Fruit fly (Drosophila melanogaster) whole organism, adult: ENCODE measurements around the gene CG43446.

Experiments
- CG11617 ChIP-seq: fragments of 200-800 bp; sonication (Bioruptor generic); optimal IDR thresholded peaks from 2 replicates; lab custom pipeline; 2017; ENCODE audit warnings: mild to moderate bottlenecking, missing biosample characterization, missing genetic modification reagents, missing genetic modification characterization
- CG12768 ChIP-seq: fragments of 200-800 bp; sonication (Bioruptor generic); optimal IDR thresholded peaks from 2 replicates; lab custom pipeline; 2017; ENCODE audit warnings: missing biosample characterization, missing genetic modification characterization, mild to moderate bottlenecking, moderate library complexity, missing genetic modification reagents
- CG14711 ChIP-seq: fragments of 200-800 bp; sonication (Bioruptor generic); optimal IDR thresholded peaks from 2 replicates; lab custom pipeline; 2018; ENCODE audit warnings: missing biosample characterization, mild to moderate bottlenecking, missing genetic modification characterization, moderate library complexity
- CG1620 ChIP-seq: fragments of 200-800 bp; sonication (Bioruptor generic); optimal IDR thresholded peaks from 2 replicates; lab custom pipeline; 2016; ENCODE audit warnings: missing biosample characterization, missing genetic modification characterization
- CG33017 ChIP-seq: fragments of 200-800 bp; sonication (Bioruptor generic); optimal IDR thresholded peaks from 2 replicates; lab custom pipeline; 2018; ENCODE audit warnings: missing biosample characterization, mild to moderate bottlenecking, missing genetic modification characterization, moderate library complexity
- CG5204 ChIP-seq: fragments of 200-800 bp; sonication (Bioruptor generic); optimal IDR thresholded peaks from 2 replicates; lab custom pipeline; 2016; ENCODE audit warnings: missing biosample characterization, missing genetic modification characterization
- CG7045 ChIP-seq: fragments of 200-800 bp; sonication (Bioruptor generic); optimal IDR thresholded peaks from 2 replicates; lab custom pipeline; 2017; ENCODE audit warnings: missing biosample characterization, mild to moderate bottlenecking, missing genetic modification characterization
- CG7101 ChIP-seq: fragments of 200-800 bp; sonication (Bioruptor generic); optimal IDR thresholded peaks from 2 replicates; lab custom pipeline; 2018; ENCODE audit warnings: missing biosample characterization, mild to moderate bottlenecking, missing genetic modification characterization, moderate library complexity
- Clk ChIP-seq: fragments of 200-800 bp; sonication (Bioruptor generic); optimal IDR thresholded peaks from 2 replicates; lab custom pipeline; 2017; ENCODE audit warnings: missing biosample characterization, missing genetic modification characterization
- Crg-1 ChIP-seq: fragments of 200-800 bp; sonication (Bioruptor generic); optimal IDR thresholded peaks from 2 replicates; lab custom pipeline; 2016; ENCODE audit warnings: missing biosample characterization, missing genetic modification characterization
- Hr96 ChIP-seq: fragments of 200-800 bp; sonication (Bioruptor generic); optimal IDR thresholded peaks from 2 replicates; lab custom pipeline; 2016; ENCODE audit warnings: missing biosample characterization, missing genetic modification characterization
- Mnt ChIP-seq: fragments of 200-800 bp; sonication (Bioruptor generic); optimal IDR thresholded peaks from 2 replicates; lab custom pipeline; 2016; ENCODE audit warnings: missing biosample characterization, mild to moderate bottlenecking, missing genetic modification characterization
- bab1 ChIP-seq: fragments of 200-800 bp; sonication (Bioruptor generic); optimal IDR thresholded peaks from 3 replicates; lab custom pipeline; 2019; ENCODE audit warnings: missing biosample characterization, mild to moderate bottlenecking, missing genetic modification characterization, moderate library complexity
- cic ChIP-seq: fragments of 200-800 bp; sonication (Bioruptor generic); optimal IDR thresholded peaks from 2 replicates; lab custom pipeline; 2017; ENCODE audit warnings: missing biosample characterization, mild to moderate bottlenecking, missing genetic modification characterization, moderate library complexity
- cnc ChIP-seq, 2 experiments: fragments of >200 bp; optimal IDR thresholded peaks; 2 replicates each; lab custom pipeline; 2017
- kay ChIP-seq: fragments of 200-800 bp; sonication (Bioruptor generic); peaks from one replicate; lab custom pipeline; 2016; ENCODE audit warnings: missing biosample characterization, missing genetic modification characterization, borderline replicate concordance
- ovo ChIP-seq: fragments of 200-800 bp; sonication (Bioruptor generic); optimal IDR thresholded peaks from 2 replicates; lab custom pipeline; 2016; ENCODE audit warnings: missing biosample characterization, missing genetic modification characterization
- pad ChIP-seq: fragments of 200-800 bp; sonication (Bioruptor generic); optimal IDR thresholded peaks from 3 replicates; lab custom pipeline; 2017; ENCODE audit warnings: missing biosample characterization, missing genetic modification characterization, mild to moderate bottlenecking, moderate library complexity, missing genetic modification reagents
- tj ChIP-seq: fragments of 200-800 bp; sonication (Bioruptor generic); optimal IDR thresholded peaks from 3 replicates; lab custom pipeline; 2017; ENCODE audit warnings: missing biosample characterization, mild to moderate bottlenecking, missing genetic modification characterization, moderate library complexity
- toe ChIP-seq: fragments of 200-800 bp; sonication (Bioruptor generic); optimal IDR thresholded peaks from 2 replicates; lab custom pipeline; 2016; ENCODE audit warnings: missing biosample characterization, missing genetic modification characterization

CG43446 gene

dm6 chr3R:21015636-21016035 lies 27.9 kb upstream of the CG43446 start, which contains the start of gene CG5697:
Gene CG5697, plus strand, starts transcription at chr3R:21015949.
- TF ChIP-seq CG33017 (tag; lab: Kevin White, UChicago), result no peak
- no peak for TF ChIP-seq bab1 (GFP tag; lab: Kevin White, UChicago)
- peak; percentile 28 for TF ChIP-seq CG11617 (GFP tag; lab: Kevin White, UChicago)
- TF ChIP-seq kay, result peak; percentile 86
- no peak for TF ChIP-seq cnc (optimal IDR thresholded peaks at IDR 0.05; lab: Kevin White, UChicago)
- no peak for TF ChIP-seq tj (GFP tag; lab: Kevin White, UChicago)
- TF ChIP-seq pad (GFP tag; lab: Kevin White, UChicago), result no peak
- peak; percentile 49 for TF ChIP-seq Mnt (GFP tag; lab: Kevin White, UChicago)
- no peak for TF ChIP-seq Crg-1
- TF ChIP-seq CG1620 (GFP tag; lab: Kevin White, UChicago), result peak; percentile 0
- TF ChIP-seq CG5204 (GFP tag; lab: Kevin White, UChicago), result no peak
- TF ChIP-seq CG7045 (GFP tag; lab: Kevin White, UChicago), result peak; percentile 7
- peak; percentile 79 for TF ChIP-seq cic (GFP tag; lab: Kevin White, UChicago)
- TF ChIP-seq ovo (GFP tag; lab: Kevin White, UChicago), result peak; percentile 17
- no peak for TF ChIP-seq Clk (GFP tag; lab: Kevin White, UChicago)
- no peak for TF ChIP-seq toe (GFP tag; lab: Kevin White, UChicago)
- no peak for TF ChIP-seq Hr96 (GFP tag; lab: Kevin White, UChicago)
- no peak for TF ChIP-seq CG7101 (tag; lab: Kevin White, UChicago)
- no peak for TF ChIP-seq CG14711 (tag; lab: Kevin White, UChicago)
- peak; percentile 35 for TF ChIP-seq CG12768 (GFP tag; lab: Kevin White, UChicago)

dm6 chr3R:21013780-21014179 lies 26.0 kb upstream of the CG43446 start:
- TF ChIP-seq CG7101 (tag; lab: Kevin White, UChicago) (no peak), Crg-1 (no peak), toe (GFP tag; lab: Kevin White, UChicago) (no peak), CG33017 (tag; lab: Kevin White, UChicago) (no peak), ovo (GFP tag; lab: Kevin White, UChicago) (no peak), bab1 (GFP tag; lab: Kevin White, UChicago) (no peak), CG7045 (GFP tag; lab: Kevin White, UChicago) (no peak), CG11617 (GFP tag; lab: Kevin White, UChicago) (no peak), Mnt (GFP tag; lab: Kevin White, UChicago) (no peak), CG1620 (GFP tag; lab: Kevin White, UChicago) (no peak), cic (GFP tag; lab: Kevin White, UChicago) (no peak), Hr96 (GFP tag; lab: Kevin White, UChicago) (no peak)

- TF ChIP-seq tj (GFP tag; lab: Kevin White, UChicago) (no peak), Mnt (GFP tag; lab: Kevin White, UChicago) (no peak), CG11617 (GFP tag; lab: Kevin White, UChicago) (no peak), Clk (GFP tag; lab: Kevin White, UChicago) (no peak), CG7101 (tag; lab: Kevin White, UChicago) (no peak), CG33017 (tag; lab: Kevin White, UChicago) (no peak), cic (GFP tag; lab: Kevin White, UChicago) (no peak), ovo (GFP tag; lab: Kevin White, UChicago) (no peak), CG14711 (tag; lab: Kevin White, UChicago) (no peak)
Measured at dm6 chr3R:21006967-21007366, 19.2 kb upstream of the CG43446 start, which contains the start of gene Alp5. Gene Alp5, minus strand, starts transcription at chr3R:21006990.

- TF ChIP-seq CG11617 (GFP tag; lab: Kevin White, UChicago) (peak; percentile 2), CG14711 (tag; lab: Kevin White, UChicago) (no peak), Crg-1 (peak; percentile 4), kay (peak; percentile 78), cic (GFP tag; lab: Kevin White, UChicago) (peak; percentile 17), tj (GFP tag; lab: Kevin White, UChicago) (no peak), ovo (GFP tag; lab: Kevin White, UChicago) (no peak)
Measured at dm6 chr3R:21001123-21001522, 13.4 kb upstream of the CG43446 start.

dm6 chr3R:20998319-20998718 lies 10.6 kb upstream of the CG43446 start:
- TF ChIP-seq CG33017 (tag; lab: Kevin White, UChicago) (no peak), Crg-1 (no peak), toe (GFP tag; lab: Kevin White, UChicago) (no peak), cic (GFP tag; lab: Kevin White, UChicago) (no peak), CG1620 (GFP tag; lab: Kevin White, UChicago) (no peak), CG7101 (tag; lab: Kevin White, UChicago) (no peak), CG12768 (GFP tag; lab: Kevin White, UChicago) (no peak), cnc (optimal IDR thresholded peaks at IDR 0.05; lab: Kevin White, UChicago) (no peak), Hr96 (GFP tag; lab: Kevin White, UChicago) (no peak), kay (no peak), CG7045 (GFP tag; lab: Kevin White, UChicago) (no peak)

- TF ChIP-seq tj (GFP tag; lab: Kevin White, UChicago) (no peak), bab1 (GFP tag; lab: Kevin White, UChicago) (no peak), CG11617 (GFP tag; lab: Kevin White, UChicago) (no peak)
Measured at dm6 chr3R:20990409-20990808, 2.7 kb upstream of the CG43446 start.
